Fruit fly (Drosophila melanogaster): Measurements from ENCODE around the gene CG17186.

CG17186 gene

DNA sequence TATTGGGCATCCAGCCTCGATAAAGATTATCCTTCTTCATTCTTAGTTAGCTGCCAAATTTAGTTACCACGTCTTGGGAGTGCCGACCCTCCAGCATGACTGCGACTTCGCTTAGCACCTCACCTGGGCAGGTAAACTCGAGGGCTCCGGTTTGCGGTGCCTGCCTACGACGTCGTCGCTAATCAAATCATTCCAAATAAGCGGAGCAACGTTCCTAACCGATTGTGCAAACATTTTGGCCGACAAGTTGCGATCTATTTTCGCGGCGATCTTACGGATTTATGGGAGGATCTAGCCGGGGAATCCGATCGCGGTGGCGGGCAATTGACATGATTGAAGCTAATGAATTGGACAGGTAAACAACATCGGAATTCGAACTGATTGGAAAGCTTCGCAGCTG is 40.4 kb upstream of the CG17186 start, which contains the start of gene CG4465:
TSS of gene CG4465 (minus strand) at position 101 of the 400 bp plus-strand sequence.
- TF ChIP-seq sage (GFP tag; optimal IDR thresholded peaks at IDR 0.05) = no peak
- no peak for TF ChIP-seq fru (GFP tag; optimal IDR thresholded peaks at IDR 0.05)
- TF ChIP-seq Dif (GFP tag; optimal IDR thresholded peaks at IDR 0.05; ENCODE audit: partially characterized antibody) = no peak
- TF ChIP-seq HLH106 (tag; optimal IDR thresholded peaks at IDR 0.05) = no peak
- no peak for TF ChIP-seq Hr83 (GFP tag; optimal IDR thresholded peaks at IDR 0.05; ENCODE audit: poor library complexity, severe bottlenecking)
- TF ChIP-seq br (GFP tag; optimal IDR thresholded peaks at IDR 0.05) = no peak
- no peak for TF ChIP-seq woc (GFP tag; optimal IDR thresholded peaks at IDR 0.05)
- no peak for TF ChIP-seq brk (GFP tag; optimal IDR thresholded peaks at IDR 0.05)
- no peak for TF ChIP-seq Sp1 (GFP tag; optimal IDR thresholded peaks at IDR 0.05)
- no peak for TF ChIP-seq foxo (GFP tag; optimal IDR thresholded peaks at IDR 0.05)
- TF ChIP-seq sv (GFP tag; optimal IDR thresholded peaks at IDR 0.05) = no peak

DNA sequence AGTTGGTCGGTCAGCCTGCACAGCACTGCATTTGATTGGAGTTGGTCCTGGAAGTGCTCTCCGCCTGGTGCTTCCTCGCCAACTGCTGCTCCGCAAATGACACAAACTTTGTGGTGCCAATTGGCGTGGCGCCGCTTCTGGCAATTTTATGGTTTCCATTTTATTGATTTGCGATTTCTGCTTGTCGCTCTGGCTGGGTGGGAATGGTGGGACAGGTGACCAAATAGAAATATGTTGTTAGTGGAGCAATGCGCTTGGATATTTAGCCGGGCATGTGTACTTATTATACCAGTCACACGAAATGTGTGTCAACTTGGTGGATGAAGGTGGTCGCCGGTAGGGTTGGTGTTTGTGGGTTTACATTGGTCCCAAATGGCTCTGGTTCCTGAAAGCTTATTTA is 38.0 kb upstream of the CG17186 start, which contains the start of the genes Xport-A and Xport-B:
TSS of gene Xport-A (minus strand) at position 101 of the 400 bp plus-strand sequence.
TSS of gene Xport-B (minus strand) at position 101 of the 400 bp plus-strand sequence.
- TF ChIP-seq Mio (GFP tag; optimal IDR thresholded peaks at IDR 0.05) (no peak), Vsx2 (GFP tag; optimal IDR thresholded peaks at IDR 0.05; ENCODE audit: partially characterized antibody) (no peak), fru (GFP tag; optimal IDR thresholded peaks at IDR 0.05) (no peak), sage (GFP tag; optimal IDR thresholded peaks at IDR 0.05) (no peak), dl (GFP tag; optimal IDR thresholded peaks at IDR 0.05; ENCODE audit: insufficient read depth in 1 of 2, partially characterized antibody in 2 of 2) (no peak), pan (optimal IDR thresholded peaks at IDR 0.05) (no peak), CG9705 (GFP tag; optimal IDR thresholded peaks at IDR 0.05) (no peak), N (GFP tag; optimal IDR thresholded peaks at IDR 0.05) (no peak), Dif (GFP tag; optimal IDR thresholded peaks at IDR 0.05; ENCODE audit: partially characterized antibody) (no peak), HLH106 (tag; optimal IDR thresholded peaks at IDR 0.05) (no peak), usp (GFP tag; optimal IDR thresholded peaks at IDR 0.05) (no peak), dsf (GFP tag; optimal IDR thresholded peaks at IDR 0.05; ENCODE audit: borderline replicate concordance) (no peak), CrebA (GFP tag; optimal IDR thresholded peaks at IDR 0.05; ENCODE audit: borderline replicate concordance) (no peak), Jra (GFP tag; optimal IDR thresholded peaks at IDR 0.05) (no peak), foxo (GFP tag; optimal IDR thresholded peaks at IDR 0.05) (no peak), lola (GFP tag; optimal IDR thresholded peaks at IDR 0.05) (no peak), sv (GFP tag; optimal IDR thresholded peaks at IDR 0.05) (no peak), GATAd (GFP tag; optimal IDR thresholded peaks at IDR 0.05) (no peak), Hr78 (GFP tag; optimal IDR thresholded peaks at IDR 0.05) (no peak), Abd-B (GFP tag; optimal IDR thresholded peaks at IDR 0.05) (no peak)

DNA sequence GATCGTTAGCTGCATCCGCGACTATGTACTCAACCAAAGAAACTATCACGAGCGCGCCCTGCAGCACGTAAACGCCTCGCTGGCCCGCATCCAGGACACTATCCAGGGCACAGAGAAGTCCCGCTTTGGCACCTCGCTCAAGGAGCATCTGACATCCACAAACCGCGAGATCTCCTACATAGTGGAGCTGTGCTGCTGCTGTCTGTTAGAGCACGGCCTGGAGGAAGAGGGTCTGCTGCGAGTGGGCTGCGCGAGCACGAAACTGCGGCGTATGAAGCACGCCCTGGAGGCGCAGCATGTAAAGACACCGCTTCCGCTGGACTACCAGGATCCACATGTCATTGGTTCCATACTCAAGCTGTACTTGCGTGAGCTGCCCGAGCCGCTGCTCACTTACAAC is 33.7 kb upstream of the CG17186 start:
- no peak for TF ChIP-seq usp (GFP tag; optimal IDR thresholded peaks at IDR 0.05)
- TF ChIP-seq psq (GFP tag; optimal IDR thresholded peaks at IDR 0.05) = no peak
- no peak for TF ChIP-seq foxo (GFP tag; optimal IDR thresholded peaks at IDR 0.05)
- no peak for TF ChIP-seq dmrt93B (GFP tag; optimal IDR thresholded peaks at IDR 0.05)
- no peak for TF ChIP-seq N (GFP tag; optimal IDR thresholded peaks at IDR 0.05)
- no peak for TF ChIP-seq Hr83 (GFP tag; optimal IDR thresholded peaks at IDR 0.05; ENCODE audit: poor library complexity, severe bottlenecking)
- no peak for TF ChIP-seq HLH106 (tag; optimal IDR thresholded peaks at IDR 0.05)
- TF ChIP-seq Jra (GFP tag; optimal IDR thresholded peaks at IDR 0.05) = no peak
- no peak for TF ChIP-seq Mio (GFP tag; optimal IDR thresholded peaks at IDR 0.05)
- TF ChIP-seq Rel (GFP tag; optimal IDR thresholded peaks at IDR 0.05) = no peak
- no peak for TF ChIP-seq Rel (tag; optimal IDR thresholded peaks at IDR 0.05)

DNA sequence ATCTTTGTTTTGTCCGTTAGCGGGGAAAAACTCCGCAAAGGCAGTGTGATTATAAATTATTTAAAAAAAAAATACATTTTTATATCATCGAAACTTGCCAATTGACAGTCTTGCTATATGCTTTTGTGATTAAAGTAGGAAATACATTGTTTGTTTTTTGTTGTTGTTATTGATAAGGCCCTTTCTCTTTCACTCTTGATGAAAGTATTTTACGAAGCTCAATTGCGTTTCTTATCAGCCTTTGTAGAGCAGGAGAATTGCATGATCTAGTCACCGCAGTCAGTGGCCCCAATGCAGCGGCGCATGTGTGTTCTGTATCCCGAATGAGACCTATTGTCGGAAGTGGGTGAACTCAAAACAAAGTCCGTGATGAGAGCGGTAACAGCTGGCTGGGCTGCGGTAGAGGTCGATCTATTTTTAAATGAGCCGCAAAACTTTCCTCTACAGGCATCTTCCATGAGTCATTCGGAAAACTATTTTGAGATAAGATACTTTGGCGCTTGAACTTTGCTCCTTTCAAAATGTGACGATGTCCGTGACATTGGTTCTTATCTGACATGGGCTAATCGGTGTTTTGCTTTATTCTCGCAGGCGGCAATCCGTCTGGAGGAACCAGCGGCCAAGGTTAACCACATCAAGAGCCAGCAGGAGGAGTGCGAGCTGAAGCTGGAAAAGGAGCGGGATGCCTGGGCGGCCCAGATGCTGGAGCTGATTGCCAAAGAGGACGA is 33.2 kb upstream of the CG17186 start:
- TF ChIP-seq Mio (GFP tag; optimal IDR thresholded peaks at IDR 0.05) = no peak
- peak; percentile 7 for TF ChIP-seq br (GFP tag; optimal IDR thresholded peaks at IDR 0.05)
- no peak for TF ChIP-seq Rel (GFP tag; optimal IDR thresholded peaks at IDR 0.05)
- TF ChIP-seq Rel (tag; optimal IDR thresholded peaks at IDR 0.05) = peak; percentile 83
- no peak for TF ChIP-seq dsf (GFP tag; optimal IDR thresholded peaks at IDR 0.05; ENCODE audit: borderline replicate concordance)
